Fruit fly (Drosophila melanogaster): ENCODE data around the gene jus.

DNA sequence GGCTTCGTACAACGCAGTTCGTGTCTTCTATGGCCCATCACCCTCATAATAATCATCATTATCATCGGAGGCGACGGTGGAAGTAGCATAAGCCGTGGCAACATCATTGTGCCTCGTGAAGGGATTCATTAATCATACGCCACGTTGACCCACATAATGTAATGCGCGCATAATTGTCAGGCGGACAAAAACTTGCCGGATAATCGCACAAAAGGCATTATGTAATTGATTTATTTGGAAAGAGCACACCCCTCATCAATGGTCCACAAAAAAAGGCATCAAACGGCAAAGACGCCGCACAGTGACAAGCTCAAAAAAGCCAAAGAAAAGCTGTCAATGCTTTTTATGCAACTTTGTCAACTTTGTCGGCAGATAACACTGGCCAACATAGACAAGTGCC is 3.5 kb upstream of the jus start:
- TF ChIP-seq Hr78 (GFP tag; optimal IDR thresholded peaks at IDR 0.05): no peak
- TF ChIP-seq psq (GFP tag; optimal IDR thresholded peaks at IDR 0.05): no peak
- no peak for TF ChIP-seq pan (optimal IDR thresholded peaks at IDR 0.05)
- TF ChIP-seq Jra (GFP tag; optimal IDR thresholded peaks at IDR 0.05): no peak
- no peak for TF ChIP-seq GATAd (GFP tag; optimal IDR thresholded peaks at IDR 0.05)

All from whole organism, wandering third instar larva.